Worm (Caenorhabditis elegans): ENCODE results near the gene lgc-48.

ce11 chrV:13388961-13389360 is 48.9 kb downstream of the lgc-48 start:
- TF ChIP-seq nhr-76 (tag; optimal IDR thresholded peaks at IDR 0.05) (no peak), nhr-23 (tag; optimal IDR thresholded peaks at IDR 0.05) (no peak), pqm-1 (tag; optimal IDR thresholded peaks at IDR 0.05) (no peak), nhr-237 (tag; optimal IDR thresholded peaks at IDR 0.05) (no peak), eor-1 (tag; optimal IDR thresholded peaks at IDR 0.05) (no peak), nhr-11 (tag; optimal IDR thresholded peaks at IDR 0.05) (no peak), snpc-4 (tag; optimal IDR thresholded peaks at IDR 0.05) (no peak)

Data from whole organism, L3 larva.